Worm (Caenorhabditis elegans) whole organism, L3 larva: ENCODE data around the gene marc-5.

Experiments used
- ama-1 ChIP-seq: fragments of 150-350 bp; optimal IDR thresholded peaks from 2 replicates; lab custom pipeline; 2018
- nfya-1 ChIP-seq: sonication (generic microtip); optimal IDR thresholded peaks from 2 replicates; lab custom pipeline; 2017; ENCODE audit warnings: missing genetic modification characterization, mild to moderate bottlenecking, missing compliant biosample characterization, antibody characterized with exemption, moderate library complexity; ENCODE audit not compliant: insufficient read depth
- nhr-237 ChIP-seq: fragments of 150-350 bp; optimal IDR thresholded peaks from 2 replicates; lab custom pipeline; 2014; ENCODE audit warnings: missing biosample characterization, missing genetic modification characterization
- nhr-25 ChIP-seq: sonication (generic microtip); optimal IDR thresholded peaks from 2 replicates; lab custom pipeline; 2017; ENCODE audit warnings: missing biosample characterization, missing genetic modification characterization

- TF ChIP-seq ama-1 (no peak), nhr-237 (tag; lab: Kevin White, UChicago) (no peak), nhr-25 (tag; lab: Kevin White, UChicago) (no peak), nfya-1 (tag; lab: Kevin White, UChicago) (no peak)
These were observed 29.4 kb upstream of the marc-5 start, which contains the start of gene sre-31 for ce11 chrII:12408717-12409116.
